Worm (Caenorhabditis elegans) whole organism, L4 larva: Measurements from ENCODE around the gene stt-3.

Experiments used
- F10B5.3 ChIP-seq: sonication (generic microtip); optimal IDR thresholded peaks from 2 replicates; lab custom pipeline; 2016; ENCODE audit warnings: mild to moderate bottlenecking, missing genetic modification characterization, missing compliant biosample characterization
- ZK546.5 ChIP-seq, 2 experiments: sonication (generic microtip); optimal IDR thresholded peaks; 2 replicates each; lab custom pipeline; 2017; ENCODE audit warnings: missing biosample characterization in 2 of 2, missing genetic modification characterization in 2 of 2
- aha-1 ChIP-seq: fragments of 150-350 bp; peaks from one replicate; lab custom pipeline; 2014; ENCODE audit warnings: missing biosample characterization, missing genetic modification characterization
- aly-2 ChIP-seq: sonication (generic microtip); optimal IDR thresholded peaks from 2 replicates; lab custom pipeline; 2018; ENCODE audit warnings: missing biosample characterization, missing genetic modification characterization
- arid-1 ChIP-seq: fragments of 200-800 bp; sonication (Bioruptor generic); conservative IDR thresholded peaks from 2 replicates; pipeline ENCODE4 v1.3.6; 2022; ENCODE audit warnings: missing genetic modification reagents, missing genetic modification characterization, missing compliant biosample characterization
- ceh-32 ChIP-seq: sonication (generic microtip); optimal IDR thresholded peaks from 2 replicates; lab custom pipeline; 2016; ENCODE audit warnings: mild to moderate bottlenecking, missing genetic modification characterization, missing compliant biosample characterization; ENCODE audit not compliant: poor library complexity
- ceh-44 ChIP-seq: fragments of 200-800 bp; sonication (Bioruptor generic); IDR thresholded peaks from 2 replicates; pipeline ENCODE4 v1.3.6; 2022; ENCODE audit warnings: missing genetic modification reagents, missing genetic modification characterization, missing compliant biosample characterization
- ceh-82 ChIP-seq: sonication (generic microtip); optimal IDR thresholded peaks from 2 replicates; lab custom pipeline; 2017; ENCODE audit warnings: missing biosample characterization, missing genetic modification characterization
- ces-1 ChIP-seq: fragments of 150-350 bp; sonication (generic microtip); optimal IDR thresholded peaks from 4 replicates; lab custom pipeline; 2014; ENCODE audit warnings: missing biosample characterization, missing genetic modification reagents, missing genetic modification characterization
- daf-12 ChIP-seq: fragments of 150-350 bp; optimal IDR thresholded peaks from 2 replicates; lab custom pipeline; 2014; ENCODE audit warnings: missing biosample characterization, missing genetic modification reagents, missing genetic modification characterization
- daf-16 ChIP-seq, 3 experiments: sonication (generic microtip); optimal IDR thresholded peaks; 2 replicates each; lab custom pipeline; 2016 to 2017; ENCODE audit warnings: missing genetic modification characterization in 3 of 3, missing genetic modification reagents in 3 of 3, mild to moderate bottlenecking in 2 of 3, missing compliant biosample characterization in 2 of 3, missing biosample characterization in 1 of 3, moderate library complexity in 1 of 3
- duxl-1 ChIP-seq: sonication (generic microtip); optimal IDR thresholded peaks from 2 replicates; lab custom pipeline; 2016; ENCODE audit warnings: mild to moderate bottlenecking, missing genetic modification characterization, moderate library complexity, missing compliant biosample characterization; ENCODE audit not compliant: poor library complexity
- dve-1 ChIP-seq: sonication (generic microtip); optimal IDR thresholded peaks from 2 replicates; lab custom pipeline; 2017; ENCODE audit warnings: antibody characterized with exemption, mild to moderate bottlenecking, missing genetic modification characterization, missing compliant biosample characterization; ENCODE audit not compliant: insufficient read depth
- gei-8 ChIP-seq: fragments of 200-800 bp; sonication (Bioruptor generic); optimal IDR thresholded peaks from 2 replicates; lab custom pipeline; 2018; ENCODE audit warnings: mild to moderate bottlenecking, missing genetic modification characterization, missing compliant biosample characterization
- hlh-11 ChIP-seq: fragments of 200-800 bp; sonication (Bioruptor generic); optimal IDR thresholded peaks from 2 replicates; lab custom pipeline; 2018; ENCODE audit warnings: mild to moderate bottlenecking, missing genetic modification characterization, missing compliant biosample characterization
- hlh-30 ChIP-seq: sonication (generic microtip); optimal IDR thresholded peaks from 2 replicates; lab custom pipeline; 2017; ENCODE audit warnings: antibody characterized with exemption, mild to moderate bottlenecking, missing genetic modification characterization, missing compliant biosample characterization; ENCODE audit not compliant: insufficient read depth
- lim-7 ChIP-seq: fragments of 200-800 bp; sonication (Bioruptor generic); IDR thresholded peaks from 2 replicates; pipeline ENCODE4 v1.3.6; 2022; ENCODE audit warnings: missing genetic modification characterization, missing compliant biosample characterization
- lin-29 ChIP-seq: fragments of 200-800 bp; sonication (Bioruptor generic); IDR thresholded peaks from 2 replicates; pipeline ENCODE4 v1.3.6; 2022; ENCODE audit warnings: missing genetic modification reagents, missing genetic modification characterization, missing compliant biosample characterization
- lin-38 ChIP-seq: fragments of 200-800 bp; sonication (Bioruptor generic); IDR thresholded peaks from 2 replicates; pipeline ENCODE4 v1.3.6; 2022; ENCODE audit warnings: missing genetic modification reagents, missing genetic modification characterization, missing compliant biosample characterization
- lsy-2 ChIP-seq, 2 experiments: fragments of 150-350 bp in 1 of 2; sonication (generic microtip) in 1 of 2; optimal IDR thresholded peaks; 2 replicates each; lab custom pipeline; 2014 to 2017; ENCODE audit warnings: missing biosample characterization in 2 of 2, missing genetic modification characterization in 2 of 2
- mdl-1 ChIP-seq, 2 experiments: fragments of 150-350 bp in 1 of 2; sonication (generic microtip) in 1 of 2; optimal IDR thresholded peaks; 2 replicates each; lab custom pipeline; 2014 to 2017; ENCODE audit warnings: missing biosample characterization in 2 of 2, missing genetic modification characterization in 2 of 2
- mes-2 ChIP-seq: sonication (generic microtip); optimal IDR thresholded peaks from 2 replicates; lab custom pipeline; 2016; ENCODE audit warnings: missing genotype, mild to moderate bottlenecking, missing genetic modification characterization, missing compliant biosample characterization; ENCODE audit not compliant: poor library complexity, severe bottlenecking
- mxl-2 ChIP-seq: fragments of 200-800 bp; sonication (Bioruptor generic); conservative IDR thresholded peaks from 2 replicates; pipeline ENCODE4 v1.3.6; 2022; ENCODE audit warnings: missing genetic modification reagents, missing genetic modification characterization, missing compliant biosample characterization
- mxl-3 ChIP-seq: fragments of 200-800 bp; sonication (Bioruptor generic); optimal IDR thresholded peaks from 2 replicates; lab custom pipeline; 2018; ENCODE audit warnings: mild to moderate bottlenecking, missing genetic modification characterization, missing compliant biosample characterization
- nhr-111 ChIP-seq: fragments of 200-800 bp; sonication (Bioruptor generic); optimal IDR thresholded peaks from 2 replicates; lab custom pipeline; 2018; ENCODE audit warnings: mild to moderate bottlenecking, missing genetic modification characterization, missing compliant biosample characterization
- nhr-28 ChIP-seq: fragments of 150-350 bp; optimal IDR thresholded peaks from 2 replicates; lab custom pipeline; 2014; ENCODE audit warnings: missing biosample characterization, missing genetic modification characterization
- nhr-48 ChIP-seq: sonication (generic microtip); optimal IDR thresholded peaks from 2 replicates; lab custom pipeline; 2016; ENCODE audit warnings: mild to moderate bottlenecking, missing genetic modification characterization, missing compliant biosample characterization
- nhr-77 ChIP-seq: fragments of 150-350 bp; optimal IDR thresholded peaks from 2 replicates; lab custom pipeline; 2014; ENCODE audit warnings: missing biosample characterization, missing genetic modification characterization
- pha-4 ChIP-seq, 2 experiments: fragments of 150-350 bp in 1 of 2; fragments of 200-800 bp in 1 of 2; sonication (Bioruptor generic) in 1 of 2; IDR thresholded peaks in 1 of 2; optimal IDR thresholded peaks in 1 of 2; 2 replicates each; pipeline versions ENCODE4 v1.3.6 to Lab custom; 2014 to 2022; ENCODE audit warnings: missing genetic modification characterization in 2 of 2, missing genetic modification reagents in 2 of 2, missing biosample characterization in 1 of 2, missing compliant biosample characterization in 1 of 2
- php-3 ChIP-seq: fragments of 200-800 bp; sonication (Bioruptor generic); IDR thresholded peaks from 2 replicates; pipeline ENCODE4 v1.3.6; 2022; ENCODE audit warnings: missing genetic modification reagents, missing genetic modification characterization, missing compliant biosample characterization
- pqm-1 ChIP-seq: sonication (generic microtip); optimal IDR thresholded peaks from 2 replicates; lab custom pipeline; 2017; ENCODE audit warnings: missing biosample characterization, missing genetic modification characterization
- skn-1 ChIP-seq: fragments of 150-350 bp; optimal IDR thresholded peaks from 2 replicates; lab custom pipeline; 2014; ENCODE audit warnings: missing biosample characterization, missing genetic modification characterization
- tag-97 ChIP-seq: fragments of 200-800 bp; sonication (Bioruptor generic); IDR thresholded peaks from 2 replicates; pipeline ENCODE4 v1.3.6; 2022; ENCODE audit warnings: missing genetic modification characterization, missing compliant biosample characterization
- unc-62 ChIP-seq, 3 experiments: fragments of 150-350 bp in 1 of 3; sonication (generic microtip); optimal IDR thresholded peaks in 2 of 3; peaks in 1 of 3; 1 replicate in 1 of 3; 2 replicates in 2 of 3; lab custom pipeline; 2014 to 2017; ENCODE audit warnings: missing biosample characterization in 3 of 3, missing genetic modification characterization in 3 of 3, missing genetic modification reagents in 3 of 3, missing genotype in 1 of 3
- zfp-3 ChIP-seq: fragments of 200-800 bp; sonication (Bioruptor generic); conservative IDR thresholded peaks from 2 replicates; pipeline ENCODE4 v1.3.6; 2022; ENCODE audit warnings: missing genetic modification reagents, missing genetic modification characterization, missing compliant biosample characterization

Gene stt-3

ce11 chrIII:6221403-6221802 is 27.0 kb upstream of the stt-3 start:
- TF ChIP-seq ces-1 (no peak), aha-1 (tag; lab: Kevin White, UChicago) (peak; percentile 56), lim-7 (GFP tag; lab: Robert Waterston, UW) (no peak)

- TF ChIP-seq tag-97 (GFP tag; lab: Robert Waterston, UW) (no peak), unc-62 (GFP tag; optimal IDR thresholded peaks at IDR 0.05 in 1 of 2; lab: Kevin White, UChicago) (peak in 1 of 2 experiments; percentile 47), unc-62 (tag; optimal IDR thresholded peaks at IDR 0.05; lab: Kevin White, UChicago) (no peak)
These were observed 17.6 kb upstream of the stt-3 start, which contains the start of gene esyt-2 for ce11 chrIII:6230870-6231269. esyt-2 (minus strand) TSS chrIII:6230970.

- peak; percentile 51 for TF ChIP-seq mxl-3 (GFP tag; lab: Kevin White, UChicago)
- no peak for TF ChIP-seq lin-29 (GFP tag; lab: Robert Waterston, UW)
- TF ChIP-seq ceh-32 (tag; lab: Kevin White, UChicago): no peak
- TF ChIP-seq nhr-77 (tag; lab: Kevin White, UChicago): peak; percentile 74
- no peak for TF ChIP-seq lsy-2 (tag; optimal IDR thresholded peaks at IDR 0.05; lab: Kevin White, UChicago)
- TF ChIP-seq hlh-30 (tag; lab: Kevin White, UChicago): no peak
- peak; percentile 95 for TF ChIP-seq pqm-1
- peak; percentile 88 for TF ChIP-seq nhr-28 (tag; lab: Kevin White, UChicago)
- peak; percentile 77 for TF ChIP-seq dve-1 (tag; lab: Kevin White, UChicago)
- no peak for TF ChIP-seq nhr-48 (tag; lab: Kevin White, UChicago)
- peak; percentile 73 for TF ChIP-seq php-3
- TF ChIP-seq mes-2 (tag; lab: Kevin White, UChicago): no peak
- TF ChIP-seq daf-12 (tag; lab: Kevin White, UChicago): no peak
- no peak for TF ChIP-seq aly-2 (tag; lab: Kevin White, UChicago)
- no peak for TF ChIP-seq daf-16 (GFP tag; optimal IDR thresholded peaks at IDR 0.05; lab: Kevin White, UChicago)
- peak; percentile 80 for TF ChIP-seq daf-16 (tag; optimal IDR thresholded peaks at IDR 0.05; lab: Kevin White, UChicago)
- no peak for TF ChIP-seq arid-1
- TF ChIP-seq pha-4 (GFP tag; IDR thresholded peaks at IDR 0.05; lab: Robert Waterston, UW): no peak
- TF ChIP-seq pha-4 (tag; optimal IDR thresholded peaks at IDR 0.05; lab: Kevin White, UChicago): peak; percentile 39
- TF ChIP-seq duxl-1 (tag; lab: Kevin White, UChicago): no peak
- TF ChIP-seq ZK546.5 (tag; optimal IDR thresholded peaks at IDR 0.05; lab: Kevin White, UChicago): no peak
- no peak for TF ChIP-seq mxl-2 (GFP tag; lab: Robert Waterston, UW)
- TF ChIP-seq zfp-3: no peak
These were observed 16.6 kb upstream of the stt-3 start for ce11 chrIII:6231880-6232279.

- TF ChIP-seq pqm-1 (no peak), gei-8 (GFP tag; lab: Kevin White, UChicago) (no peak)
These were observed 11.8 kb upstream of the stt-3 start, which contains the start of gene T12A2.21 for ce11 chrIII:6236649-6237048. T12A2.21 (minus strand) TSS chrIII:6236749.

ce11 chrIII:6240528-6240927 is 7.9 kb upstream of the stt-3 start, which contains the start of gene T12A2.3:
T12A2.3 (plus strand) TSS chrIII:6240828.
- TF ChIP-seq pqm-1: no peak
- no peak for TF ChIP-seq mdl-1 (tag; optimal IDR thresholded peaks at IDR 0.05; lab: Kevin White, UChicago)
- TF ChIP-seq skn-1 (tag; lab: Kevin White, UChicago): no peak
- no peak for TF ChIP-seq ceh-82 (tag; lab: Kevin White, UChicago)
- no peak for TF ChIP-seq hlh-11
- TF ChIP-seq F10B5.3 (tag; lab: Kevin White, UChicago): no peak
- no peak for TF ChIP-seq nhr-111
- no peak for TF ChIP-seq lin-38
- no peak for TF ChIP-seq zfp-3
- TF ChIP-seq ces-1: no peak
- no peak for TF ChIP-seq ceh-44 (GFP tag; lab: Robert Waterston, UW)
